Fruit fly (Drosophila melanogaster) whole organism, embryonic: Measurements from ENCODE around the gene CG3078.

Experiments
- CG10147 ChIP-seq: fragments of 200-800 bp; sonication (Bioruptor generic); optimal IDR thresholded peaks from 2 replicates; lab custom pipeline; 2019; ENCODE audit warnings: missing biosample characterization, mild to moderate bottlenecking, missing genetic modification characterization, moderate library complexity
- CG1233 ChIP-seq: fragments of 200-800 bp; sonication (Bioruptor generic); optimal IDR thresholded peaks from 4 replicates; lab custom pipeline; 2018; ENCODE audit warnings: missing biosample characterization, mild to moderate bottlenecking, missing genetic modification characterization
- CG13775 ChIP-seq: fragments of 200-800 bp; sonication (Bioruptor generic); optimal IDR thresholded peaks from 3 replicates; lab custom pipeline; 2017; ENCODE audit warnings: missing biosample characterization, mild to moderate bottlenecking, missing genetic modification characterization
- CG14014 ChIP-seq: fragments of 200-800 bp; sonication (Bioruptor generic); IDR thresholded peaks from 2 replicates; pipeline ENCODE4 v1.3.6; 2022; ENCODE audit warnings: missing biosample characterization, missing genetic modification characterization
- CG14441 ChIP-seq: fragments of 200-800 bp; sonication (Bioruptor generic); IDR thresholded peaks from 2 replicates; pipeline ENCODE4 v1.3.6; 2022; ENCODE audit warnings: missing biosample characterization, missing genetic modification characterization
- CG17568 ChIP-seq: fragments of 200-800 bp; sonication (Bioruptor generic); optimal IDR thresholded peaks from 2 replicates; lab custom pipeline; 2018; ENCODE audit warnings: missing biosample characterization, mild to moderate bottlenecking, missing genetic modification characterization, moderate library complexity
- CG2202 ChIP-seq: fragments of 200-800 bp; sonication (Bioruptor generic); optimal IDR thresholded peaks from 2 replicates; lab custom pipeline; 2018; ENCODE audit warnings: missing biosample characterization, mild to moderate bottlenecking, missing genetic modification characterization
- CG32767 ChIP-seq: fragments of 200-800 bp; sonication (Bioruptor generic); IDR thresholded peaks from 2 replicates; pipeline ENCODE4 v1.3.6; 2022; ENCODE audit warnings: missing biosample characterization, missing genetic modification characterization
- CG32772 ChIP-seq: fragments of 200-800 bp; sonication (Bioruptor generic); IDR thresholded peaks from 2 replicates; pipeline ENCODE4 v1.3.6; 2022; ENCODE audit warnings: missing biosample characterization, missing genetic modification characterization
- CG34376 ChIP-seq: fragments of 200-800 bp; sonication (Bioruptor generic); optimal IDR thresholded peaks from 2 replicates; lab custom pipeline; 2018; ENCODE audit warnings: missing biosample characterization, mild to moderate bottlenecking, missing genetic modification characterization
- CG4360 ChIP-seq: fragments of 200-800 bp; sonication (Bioruptor generic); IDR thresholded peaks from 2 replicates; pipeline ENCODE4 v1.3.6; 2022; ENCODE audit warnings: missing biosample characterization, missing genetic modification characterization
- CG5245 ChIP-seq: fragments of 200-800 bp; sonication (Bioruptor generic); optimal IDR thresholded peaks from 3 replicates; lab custom pipeline; 2016; ENCODE audit warnings: missing biosample characterization, missing genetic modification characterization
- CG6791 ChIP-seq: fragments of 200-800 bp; sonication (Bioruptor generic); IDR thresholded peaks from 3 replicates; pipeline ENCODE4 v1.3.6; 2022; ENCODE audit warnings: missing biosample characterization, missing genetic modification characterization; ENCODE audit not compliant: partially characterized antibody
- CG8290 ChIP-seq, 3 experiments: fragments of 200-800 bp; sonication (Bioruptor generic); optimal IDR thresholded peaks; 2 replicates each; lab custom pipeline; 2016 to 2019; ENCODE audit warnings: missing biosample characterization in 3 of 3, missing genetic modification characterization in 3 of 3, mild to moderate bottlenecking in 2 of 3, moderate library complexity in 1 of 3
- CG8478 ChIP-seq: fragments of >200 bp; optimal IDR thresholded peaks from 2 replicates; lab custom pipeline; 2018
- CG9727 ChIP-seq: fragments of 200-800 bp; sonication (Bioruptor generic); optimal IDR thresholded peaks from 3 replicates; lab custom pipeline; 2017; ENCODE audit warnings: missing biosample characterization, mild to moderate bottlenecking, missing genetic modification characterization
- CG9797 ChIP-seq: fragments of 200-800 bp; sonication (Bioruptor generic); optimal IDR thresholded peaks from 3 replicates; lab custom pipeline; 2018; ENCODE audit warnings: missing biosample characterization, mild to moderate bottlenecking, missing genetic modification characterization
- CHES-1-like ChIP-seq: fragments of 200-800 bp; sonication (Bioruptor generic); optimal IDR thresholded peaks from 2 replicates; lab custom pipeline; 2016; ENCODE audit warnings: missing biosample characterization, missing genetic modification characterization
- ERR ChIP-seq: fragments of 200-800 bp; sonication (Bioruptor generic); optimal IDR thresholded peaks from 2 replicates; lab custom pipeline; 2016; ENCODE audit warnings: missing biosample characterization, missing genetic modification characterization
- Fer3 ChIP-seq: fragments of 200-800 bp; sonication (Bioruptor generic); optimal IDR thresholded peaks from 2 replicates; lab custom pipeline; 2018; ENCODE audit warnings: missing biosample characterization, mild to moderate bottlenecking, missing genetic modification characterization, moderate library complexity
- H15 ChIP-seq: fragments of 200-800 bp; sonication (Bioruptor generic); IDR thresholded peaks from 3 replicates; pipeline ENCODE4 v1.3.6; 2022; ENCODE audit warnings: missing biosample characterization, missing genetic modification characterization
- Hr3 ChIP-seq: fragments of 200-800 bp; sonication (Bioruptor generic); optimal IDR thresholded peaks from 3 replicates; lab custom pipeline; 2016; ENCODE audit warnings: missing biosample characterization, missing genetic modification characterization
- Hr39 ChIP-seq: fragments of >200 bp; optimal IDR thresholded peaks from 2 replicates; lab custom pipeline; 2017
- NFAT ChIP-seq: fragments of 200-800 bp; sonication (Bioruptor generic); IDR thresholded peaks from 2 replicates; pipeline ENCODE4 v1.3.6; 2022; ENCODE audit warnings: missing biosample characterization, missing genetic modification characterization
- NK7.1 ChIP-seq: fragments of 200-800 bp; sonication (Bioruptor generic); optimal IDR thresholded peaks from 3 replicates; lab custom pipeline; 2016; ENCODE audit warnings: missing biosample characterization, missing genetic modification characterization
- Oli ChIP-seq: fragments of 200-800 bp; sonication (Bioruptor generic); optimal IDR thresholded peaks from 2 replicates; lab custom pipeline; 2018; ENCODE audit warnings: missing biosample characterization, mild to moderate bottlenecking, missing genetic modification characterization, moderate library complexity
- Sox102F ChIP-seq: fragments of 200-800 bp; sonication (Bioruptor generic); optimal IDR thresholded peaks from 2 replicates; lab custom pipeline; 2018; ENCODE audit warnings: missing biosample characterization, mild to moderate bottlenecking, missing genetic modification characterization, moderate library complexity
- Spps ChIP-seq: fragments of 200-800 bp; sonication (Bioruptor generic); optimal IDR thresholded peaks from 2 replicates; lab custom pipeline; 2018; ENCODE audit warnings: missing biosample characterization, mild to moderate bottlenecking, missing genetic modification characterization
- Tbp ChIP-seq: fragments of >200 bp; optimal IDR thresholded peaks from 2 replicates; lab custom pipeline; 2018; ENCODE audit warnings: missing biosample characterization, missing genetic modification characterization
- Vsx1 ChIP-seq: fragments of 200-800 bp; sonication (Bioruptor generic); optimal IDR thresholded peaks from 2 replicates; lab custom pipeline; 2017; ENCODE audit warnings: missing biosample characterization, mild to moderate bottlenecking, missing genetic modification characterization, missing genetic modification reagents
- ase ChIP-seq: fragments of 200-800 bp; sonication (Bioruptor generic); IDR thresholded peaks from 3 replicates; pipeline ENCODE4 v1.3.6; 2022; ENCODE audit warnings: missing biosample characterization, missing genetic modification characterization
- bsh ChIP-seq, 2 experiments: fragments of 200-800 bp; sonication (Bioruptor generic); optimal IDR thresholded peaks; 2 replicates each; lab custom pipeline; 2017 to 2018; ENCODE audit warnings: mild to moderate bottlenecking in 2 of 2, missing biosample characterization in 2 of 2, missing genetic modification characterization in 2 of 2, moderate library complexity in 1 of 2
- caup ChIP-seq: fragments of 200-800 bp; sonication (Bioruptor generic); optimal IDR thresholded peaks from 3 replicates; lab custom pipeline; 2017; ENCODE audit warnings: missing biosample characterization, mild to moderate bottlenecking, missing genetic modification characterization, moderate library complexity; ENCODE audit not compliant: severe bottlenecking
- chif ChIP-seq, 2 experiments: fragments of 200-800 bp; sonication (Bioruptor generic); optimal IDR thresholded peaks; 3 replicates each; lab custom pipeline; 2016; ENCODE audit warnings: missing biosample characterization in 2 of 2, missing genetic modification characterization in 2 of 2
- chinmo ChIP-seq: fragments of 200-800 bp; sonication (Bioruptor generic); IDR thresholded peaks from 4 replicates; pipeline ENCODE4 v1.3.6; 2022; ENCODE audit warnings: missing biosample characterization, missing genetic modification characterization; ENCODE audit not compliant: partially characterized antibody
- crol ChIP-seq: fragments of 200-800 bp; sonication (Bioruptor generic); IDR thresholded peaks from 2 replicates; pipeline ENCODE4 v1.3.6; 2022; ENCODE audit warnings: missing biosample characterization, missing genetic modification characterization
- crp ChIP-seq, 2 experiments: fragments of 200-800 bp; sonication (Bioruptor generic); optimal IDR thresholded peaks; 2 replicates in 1 of 2; 3 replicates in 1 of 2; lab custom pipeline; 2017; ENCODE audit warnings: missing biosample characterization in 2 of 2, missing genetic modification characterization in 2 of 2, mild to moderate bottlenecking in 1 of 2, moderate library complexity in 1 of 2
- ewg ChIP-seq: fragments of 200-800 bp; sonication (Bioruptor generic); optimal IDR thresholded peaks from 3 replicates; lab custom pipeline; 2017; ENCODE audit warnings: mild to moderate bottlenecking, missing biosample characterization, missing genetic modification reagents, missing genetic modification characterization
- exex ChIP-seq: fragments of 200-800 bp; sonication (Bioruptor generic); optimal IDR thresholded peaks from 4 replicates; lab custom pipeline; 2018; ENCODE audit warnings: missing biosample characterization, mild to moderate bottlenecking, missing genetic modification characterization, moderate library complexity
- ftz-f1 ChIP-seq: fragments of 200-800 bp; sonication (Bioruptor generic); optimal IDR thresholded peaks from 2 replicates; lab custom pipeline; 2016; ENCODE audit warnings: missing biosample characterization, missing genetic modification characterization
- grn ChIP-seq: fragments of 200-800 bp; sonication (Bioruptor generic); optimal IDR thresholded peaks from 3 replicates; lab custom pipeline; 2017; ENCODE audit warnings: missing biosample characterization, missing genetic modification characterization
- hbn ChIP-seq: fragments of 200-800 bp; sonication (Bioruptor generic); IDR thresholded peaks from 2 replicates; pipeline ENCODE4 v1.3.6; 2022; ENCODE audit warnings: missing biosample characterization, missing genetic modification characterization; ENCODE audit not compliant: partially characterized antibody
- lab ChIP-seq: fragments of 200-800 bp; sonication (Bioruptor generic); optimal IDR thresholded peaks from 3 replicates; lab custom pipeline; 2017; ENCODE audit warnings: missing biosample characterization, missing genetic modification characterization, mild to moderate bottlenecking, moderate library complexity, missing genetic modification reagents
- nmo ChIP-seq: fragments of 200-800 bp; sonication (Bioruptor generic); optimal IDR thresholded peaks from 2 replicates; lab custom pipeline; 2018; ENCODE audit warnings: missing biosample characterization, mild to moderate bottlenecking, missing genetic modification characterization, moderate library complexity
- otp ChIP-seq: fragments of 200-800 bp; sonication (Bioruptor generic); IDR thresholded peaks from 3 replicates; pipeline ENCODE4, ENCODE4 v1.3.6; 2022; ENCODE audit warnings: missing biosample characterization, missing genetic modification characterization
- pita ChIP-seq: fragments of 200-800 bp; sonication (Bioruptor generic); optimal IDR thresholded peaks from 2 replicates; lab custom pipeline; 2017; ENCODE audit warnings: missing biosample characterization, mild to moderate bottlenecking, missing genetic modification characterization
- psq ChIP-seq: fragments of 200-800 bp; sonication (Bioruptor generic); optimal IDR thresholded peaks from 2 replicates; lab custom pipeline; 2017; ENCODE audit warnings: missing biosample characterization, missing genetic modification characterization
- sima ChIP-seq: fragments of 200-800 bp; sonication (Bioruptor generic); optimal IDR thresholded peaks from 2 replicates; lab custom pipeline; 2016; ENCODE audit warnings: missing biosample characterization, missing genetic modification characterization
- sisA ChIP-seq: fragments of 200-800 bp; sonication (Bioruptor generic); IDR thresholded peaks from 2 replicates; pipeline ENCODE4 v1.3.6; 2022; ENCODE audit warnings: missing biosample characterization, missing genetic modification characterization
- toy ChIP-seq: fragments of 200-800 bp; sonication (Bioruptor generic); IDR thresholded peaks from 2 replicates; pipeline ENCODE4 v1.3.6; 2022; ENCODE audit warnings: missing biosample characterization, missing genetic modification characterization

CG3078 gene

dm6 chrX:2286985-2287384 lies 27.3 kb upstream of the CG3078 start (continued):
- TF ChIP-seq otp (GFP tag; lab: Robert Waterston, UW): no peak
- TF ChIP-seq chinmo (GFP tag; lab: Robert Waterston, UW): peak; percentile 75; the same call in 1 of the 4 replicates
- no peak for TF ChIP-seq Hr3
- TF ChIP-seq crp (GFP tag; optimal IDR thresholded peaks at IDR 0.05; lab: Kevin White, UChicago): no peak
- TF ChIP-seq CG8478 (lab: Kevin White, UChicago): no peak
- no peak for TF ChIP-seq nmo (GFP tag; lab: Kevin White, UChicago)
- TF ChIP-seq sisA (GFP tag; lab: Robert Waterston, UW): no peak
- TF ChIP-seq CG32767 (GFP tag; lab: Robert Waterston, UW): no peak
- no peak for TF ChIP-seq CG17568 (GFP tag; lab: Kevin White, UChicago)
- no peak for TF ChIP-seq CG9727 (GFP tag; lab: Kevin White, UChicago)
- no peak for TF ChIP-seq hbn (GFP tag; lab: Robert Waterston, UW)
- no peak for TF ChIP-seq CG1233 (GFP tag; lab: Kevin White, UChicago)
- TF ChIP-seq chif (GFP tag; optimal IDR thresholded peaks at IDR 0.05; lab: Kevin White, UChicago): no peak
- no peak for TF ChIP-seq CG8290 (GFP tag; optimal IDR thresholded peaks at IDR 0.05; lab: Kevin White, UChicago)
- TF ChIP-seq CG8290 (tag; optimal IDR thresholded peaks at IDR 0.05; lab: Kevin White, UChicago): no peak
- peak in 1 of 2 experiments; percentile 18 for TF ChIP-seq bsh (GFP tag; optimal IDR thresholded peaks at IDR 0.05; lab: Kevin White, UChicago)
- no peak for TF ChIP-seq lab

- TF ChIP-seq H15 (no peak), CG14014 (GFP tag; lab: Robert Waterston, UW) (no peak), ftz-f1 (GFP tag; lab: Kevin White, UChicago) (peak; percentile 70), Vsx1 (GFP tag; lab: Kevin White, UChicago) (no peak), Spps (tag; lab: Kevin White, UChicago) (no peak), sima (GFP tag; lab: Kevin White, UChicago) (no peak), CG4360 (GFP tag; lab: Robert Waterston, UW) (no peak), CG14441 (no peak), Hr39 (lab: Kevin White, UChicago) (no peak), CG5245 (no peak), CG13775 (no peak), CG32772 (GFP tag; lab: Robert Waterston, UW) (no peak), ERR (GFP tag; lab: Kevin White, UChicago) (no peak), exex (peak; percentile 90), CG9797 (GFP tag; lab: Kevin White, UChicago) (no peak), pita (GFP tag; lab: Kevin White, UChicago) (no peak), CG34376 (GFP tag; lab: Kevin White, UChicago) (peak; percentile 45), Sox102F (GFP tag; lab: Kevin White, UChicago) (no peak), NFAT (no peak), ewg (GFP tag; lab: Kevin White, UChicago) (no peak), CG2202 (tag; lab: Kevin White, UChicago) (no peak), CG8290 (GFP tag; optimal IDR thresholded peaks at IDR 0.05; lab: Kevin White, UChicago) (no peak), CG8290 (tag; optimal IDR thresholded peaks at IDR 0.05; lab: Kevin White, UChicago) (peak in 1 of 2 experiments; percentile 10), toy (GFP tag; lab: Robert Waterston, UW) (no peak), Tbp (no peak), ase (no peak), CHES-1-like (GFP tag; lab: Kevin White, UChicago) (no peak), NK7.1 (GFP tag; lab: Kevin White, UChicago) (no peak), Oli (tag; lab: Kevin White, UChicago) (no peak), grn (GFP tag; lab: Kevin White, UChicago) (peak; percentile 38), caup (peak; percentile 22), CG10147 (GFP tag; lab: Kevin White, UChicago) (no peak), crol (GFP tag; lab: Robert Waterston, UW) (peak; percentile 83), Fer3 (no peak), CG6791 (GFP tag; lab: Robert Waterston, UW) (no peak), psq (GFP tag; lab: Kevin White, UChicago) (no peak)
These were observed 26.6 kb upstream of the CG3078 start for dm6 chrX:2286255-2286654.
